Worm (Caenorhabditis elegans): Measurements from ENCODE around the gene rgs-7.

The rgs-7 gene

DNA sequence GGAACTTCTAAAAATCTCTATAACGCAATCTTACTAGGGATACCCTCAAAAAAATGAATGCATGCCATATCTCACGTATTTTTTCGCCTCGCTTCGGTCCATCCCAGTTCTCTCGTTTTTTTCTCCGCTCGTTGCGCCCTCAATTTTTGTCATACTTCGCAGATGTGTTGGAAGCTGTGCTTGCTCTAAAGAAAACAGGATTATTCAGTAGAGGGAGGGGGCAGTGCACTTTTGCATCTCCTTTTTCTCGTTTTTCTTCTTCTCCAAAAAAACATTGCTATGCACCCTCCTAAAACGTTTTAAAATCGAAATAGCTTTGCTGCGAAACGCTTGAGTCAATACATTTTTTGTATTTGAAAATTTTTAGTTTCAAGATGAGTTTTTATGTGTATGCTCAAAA, 6.8 kb upstream of the rgs-7 start:
- no peak for TF ChIP-seq unc-62 (GFP tag; optimal IDR thresholded peaks at IDR 0.05)

DNA sequence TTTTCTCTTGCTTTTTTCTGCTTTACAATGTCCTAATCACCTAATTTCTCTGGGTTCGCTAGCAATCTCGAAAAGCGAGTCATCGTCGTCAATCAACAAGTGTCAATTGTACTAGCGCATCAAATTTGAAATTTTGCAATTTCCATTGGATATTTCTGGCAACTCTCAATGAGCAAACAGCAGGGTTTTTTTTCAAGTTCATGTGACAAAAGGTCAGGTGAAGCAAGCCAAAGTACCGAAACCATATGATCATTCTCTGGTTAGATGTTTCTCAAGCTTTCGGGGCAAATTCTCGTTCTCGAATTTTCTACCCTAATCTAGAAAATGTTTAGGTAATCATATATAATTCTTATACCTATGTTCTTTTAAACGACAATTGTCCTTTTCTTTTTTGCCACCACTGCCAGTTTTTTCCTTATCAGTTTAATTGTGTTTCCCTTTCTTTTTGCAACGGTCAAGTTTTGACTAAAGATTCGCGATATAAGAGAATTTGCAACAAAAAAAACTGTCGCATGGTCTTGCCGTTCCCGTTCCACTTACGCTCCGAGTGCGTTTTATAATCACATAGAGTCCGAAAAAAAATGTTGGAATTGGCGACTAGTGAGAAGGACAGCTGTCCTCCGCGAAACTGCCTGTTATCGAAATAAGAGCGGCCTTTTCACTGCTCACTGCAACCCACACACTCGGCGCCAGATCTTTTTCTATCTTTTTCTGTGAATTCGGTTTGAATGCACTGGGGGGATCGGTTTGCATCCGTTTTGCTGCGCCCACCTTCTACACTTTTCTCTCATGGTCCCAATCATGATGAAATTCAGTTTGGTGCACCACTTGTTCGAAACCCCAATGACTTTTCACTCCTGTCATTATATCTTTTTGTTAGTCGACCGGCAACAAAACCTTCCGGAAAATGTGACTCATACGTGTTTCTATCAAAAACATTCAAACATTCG, 5.8 kb upstream of the rgs-7 start:
- no peak for TF ChIP-seq unc-62 (GFP tag; optimal IDR thresholded peaks at IDR 0.05)

DNA sequence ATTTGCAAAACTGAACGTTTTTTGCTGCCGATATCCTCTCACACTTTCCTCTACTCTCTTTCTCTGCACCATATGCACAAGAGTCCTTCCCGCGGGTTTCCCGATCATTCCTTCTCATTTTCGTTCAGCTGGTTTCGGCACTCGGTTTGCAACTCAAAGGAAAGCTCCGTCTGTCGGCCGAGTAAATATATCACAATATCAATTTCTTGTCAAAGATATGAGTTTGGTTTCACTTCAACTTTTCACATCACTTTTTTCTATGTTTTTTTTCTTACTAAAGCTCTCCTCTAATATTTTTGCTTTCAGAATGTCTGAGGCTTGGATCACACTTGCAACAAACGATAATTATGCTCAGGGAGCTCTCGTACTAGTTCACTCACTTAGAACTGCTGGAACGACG, 5.0 kb upstream of the rgs-7 start, which contains the start of gene gyg-1:
Gene gyg-1, plus strand, starts transcription at position 301 of the 400 bp plus-strand sequence.
- TF ChIP-seq unc-62 (GFP tag; optimal IDR thresholded peaks at IDR 0.05) = no peak

DNA sequence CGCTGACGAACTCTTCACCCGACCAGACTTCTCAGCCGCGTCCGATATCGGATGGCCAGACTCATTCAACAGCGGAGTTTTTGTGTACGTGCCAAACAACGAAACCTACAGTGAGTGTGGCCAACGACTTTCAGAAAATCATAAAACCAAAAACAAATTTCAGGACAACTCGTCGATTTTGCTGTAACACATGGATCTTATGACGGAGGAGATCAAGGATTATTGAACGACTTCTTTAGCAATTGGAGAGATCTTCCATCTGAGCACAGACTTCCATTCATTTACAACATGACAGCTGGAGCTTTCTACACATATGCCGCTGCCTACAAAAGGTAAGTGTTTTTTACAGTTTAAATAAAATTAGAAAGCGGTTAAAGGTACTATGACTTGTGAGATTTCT, 4.3 kb upstream of the rgs-7 start:
- TF ChIP-seq unc-62 (GFP tag; optimal IDR thresholded peaks at IDR 0.05) = no peak

DNA sequence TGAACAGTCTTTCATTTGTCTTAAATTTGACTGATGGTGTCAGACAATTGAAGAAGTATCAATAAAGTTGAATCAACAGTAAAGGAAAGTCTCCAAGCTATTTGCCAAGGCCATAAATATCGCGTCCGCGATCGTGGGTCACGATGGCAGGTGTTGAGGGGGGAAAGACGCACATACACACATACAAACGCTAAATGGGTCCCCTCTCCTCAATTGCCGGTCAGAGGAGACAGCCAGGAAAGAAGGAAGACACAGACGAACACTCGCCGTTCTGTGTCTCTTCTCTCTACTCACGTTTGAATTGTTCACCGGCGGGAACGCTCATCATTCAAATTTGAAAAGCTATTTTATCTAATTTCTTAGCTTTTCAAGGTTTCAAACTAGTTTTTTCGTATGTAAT, 1.5 kb upstream of the rgs-7 start:
- TF ChIP-seq unc-62 (GFP tag; optimal IDR thresholded peaks at IDR 0.05) = no peak

DNA sequence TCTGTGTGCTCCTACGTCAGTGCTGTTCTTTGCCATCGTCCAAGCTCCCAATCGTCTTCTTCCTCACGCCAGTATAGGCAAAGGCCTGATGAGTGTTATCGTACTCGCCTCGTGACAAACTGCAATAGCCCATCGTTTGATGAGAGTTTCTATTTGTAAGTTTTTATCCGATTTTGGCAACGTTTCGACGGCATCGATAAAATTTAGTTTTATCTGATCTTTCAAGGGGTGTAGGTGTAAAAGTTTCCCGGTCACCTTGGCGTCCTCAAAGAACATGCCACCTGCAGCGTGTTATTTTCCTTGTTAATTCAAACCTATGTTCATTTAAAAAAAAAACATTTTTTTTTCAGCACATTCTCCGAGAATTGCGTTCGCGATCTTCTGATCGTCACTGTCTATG, 4.8 kb downstream of the rgs-7 start:
- TF ChIP-seq unc-62 (GFP tag; optimal IDR thresholded peaks at IDR 0.05) = no peak

DNA sequence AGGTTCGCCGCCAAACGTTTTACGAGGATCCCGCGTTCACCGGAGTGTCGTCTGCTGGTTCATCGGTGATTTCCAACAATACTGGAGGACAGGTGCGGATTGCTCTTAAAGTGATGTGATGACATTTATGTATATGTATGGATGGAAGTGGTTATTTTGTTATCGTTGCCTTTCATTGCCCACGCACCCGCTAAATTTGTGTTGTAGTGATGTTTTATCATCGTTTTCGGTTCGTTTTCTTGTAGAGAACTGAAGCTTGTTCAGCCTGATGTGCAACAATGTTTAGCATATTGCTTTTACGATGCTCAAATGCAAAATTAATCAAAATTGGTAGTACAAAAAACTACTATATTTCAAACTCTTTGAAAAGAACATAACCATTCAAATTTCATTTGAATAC, 5.5 kb downstream of the rgs-7 start:
- TF ChIP-seq unc-62 (GFP tag; optimal IDR thresholded peaks at IDR 0.05) = no peak

DNA sequence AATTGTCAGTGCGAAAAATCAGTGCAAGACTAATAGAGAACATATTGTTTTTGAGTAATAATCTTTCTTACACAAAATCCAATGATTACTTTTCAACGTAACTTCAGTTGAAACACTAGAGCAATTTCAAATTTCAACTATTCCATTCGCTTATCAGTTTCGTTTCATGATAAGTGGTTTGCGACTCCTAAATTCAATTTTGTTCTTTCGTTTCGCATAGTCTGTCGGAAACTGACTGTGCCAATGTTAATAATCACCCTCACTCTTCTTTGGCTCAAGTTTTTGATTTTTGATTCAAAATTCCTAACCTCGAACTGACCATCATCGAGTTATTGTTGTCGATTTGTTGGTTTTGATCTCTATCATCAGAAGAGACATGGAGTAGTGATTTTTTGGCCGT, 6.4 kb downstream of the rgs-7 start:
- no peak for TF ChIP-seq unc-62 (GFP tag; optimal IDR thresholded peaks at IDR 0.05)

DNA sequence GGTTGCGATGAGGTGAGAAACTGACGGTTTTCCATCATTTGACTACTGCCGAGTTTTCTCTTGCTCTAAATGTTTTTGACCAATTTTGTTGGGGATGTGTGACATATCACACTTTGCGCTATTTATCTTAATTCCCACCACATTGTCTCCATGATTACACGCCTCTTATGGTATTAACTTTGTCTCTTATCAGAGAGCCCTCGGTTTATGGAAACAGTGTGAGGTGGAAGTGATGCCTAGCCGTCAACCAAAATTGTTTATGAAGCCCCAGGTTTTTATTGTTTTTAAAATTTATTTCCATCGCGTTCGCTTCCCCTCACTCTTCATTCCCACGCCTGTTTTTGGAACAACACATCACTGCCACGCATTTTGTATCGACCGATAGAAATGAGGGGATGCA, 8.8 kb downstream of the rgs-7 start:
- no peak for TF ChIP-seq unc-62 (GFP tag; optimal IDR thresholded peaks at IDR 0.05)

DNA sequence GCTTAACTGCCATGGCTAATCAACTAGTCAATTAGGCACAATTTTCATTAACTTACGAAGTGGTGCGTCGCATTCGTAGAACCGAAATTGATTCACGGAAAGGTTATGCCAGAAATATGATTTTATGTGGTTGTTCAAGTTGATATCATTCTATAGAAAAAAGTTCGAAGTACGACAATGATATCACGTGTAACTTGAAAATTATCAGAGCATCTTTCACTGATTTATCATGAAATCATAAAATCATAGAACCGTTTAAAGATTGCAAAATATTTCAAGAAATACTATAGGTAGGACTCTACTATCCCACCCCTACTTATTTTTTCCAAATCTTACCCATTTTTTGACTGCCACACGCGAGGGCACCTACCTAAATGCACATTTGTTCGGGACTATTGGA, 10.6 kb downstream of the rgs-7 start:
- TF ChIP-seq unc-62 (GFP tag; optimal IDR thresholded peaks at IDR 0.05) = no peak

DNA sequence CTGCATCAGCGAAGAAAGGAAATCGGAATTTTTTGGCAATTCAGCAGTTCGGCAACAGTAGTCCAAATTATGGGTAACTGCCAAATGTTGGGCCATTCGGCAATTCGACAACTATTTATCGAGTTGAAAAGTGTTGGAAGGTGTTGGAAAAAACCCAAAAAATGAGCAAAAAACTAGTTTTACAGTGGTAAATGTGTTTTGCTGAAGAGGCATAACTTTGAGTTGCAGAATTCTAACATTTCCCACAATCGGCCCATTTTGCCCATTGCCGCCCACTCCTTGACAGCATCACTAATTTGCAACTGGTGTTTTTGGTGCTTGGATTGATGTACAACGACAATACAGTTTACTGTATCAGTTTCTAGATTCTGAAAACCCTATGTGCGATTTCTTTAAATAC, 11.3 kb downstream of the rgs-7 start:
- no peak for TF ChIP-seq unc-62 (GFP tag; optimal IDR thresholded peaks at IDR 0.05)

DNA sequence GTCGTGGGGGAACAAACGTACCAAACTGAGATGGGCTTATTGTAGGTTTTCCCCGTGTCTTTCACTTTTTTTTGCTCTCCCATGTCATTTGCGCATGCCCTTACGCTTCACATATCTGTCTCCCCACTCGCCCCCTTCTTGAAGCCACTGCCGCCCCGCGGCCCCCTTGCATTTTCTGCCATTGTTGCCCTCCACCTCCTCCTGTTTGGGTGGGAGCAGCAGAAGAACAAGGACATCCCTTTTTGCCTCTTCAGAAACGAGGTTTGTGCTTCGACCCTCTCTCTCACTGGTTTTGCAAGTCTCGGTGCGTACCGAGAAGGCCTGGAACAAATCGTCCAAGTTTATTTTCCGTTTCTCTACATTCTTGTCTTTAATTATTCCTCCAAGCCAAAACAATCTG, 11.8 kb downstream of the rgs-7 start:
- TF ChIP-seq unc-62 (GFP tag; optimal IDR thresholded peaks at IDR 0.05) = no peak

DNA sequence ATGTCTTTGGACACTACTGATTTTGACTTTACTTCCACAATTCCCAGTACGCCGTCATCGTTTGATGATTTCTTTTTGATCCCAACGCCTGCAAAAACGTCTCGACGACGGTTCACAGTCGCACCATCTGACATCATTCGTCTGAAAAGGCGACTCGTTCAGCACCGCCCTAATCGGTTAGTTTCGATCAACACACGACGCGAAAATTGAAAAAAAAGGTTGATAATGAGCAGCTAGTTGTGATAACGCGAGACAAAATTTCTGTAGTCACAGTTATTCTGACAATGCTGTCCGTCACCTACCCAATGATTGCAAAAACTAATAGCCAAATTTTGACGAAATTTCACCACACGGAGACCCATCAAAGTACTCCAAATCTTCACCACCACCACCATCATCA, 13.6 kb downstream of the rgs-7 start:
- TF ChIP-seq unc-62 (GFP tag; optimal IDR thresholded peaks at IDR 0.05) = no peak

DNA sequence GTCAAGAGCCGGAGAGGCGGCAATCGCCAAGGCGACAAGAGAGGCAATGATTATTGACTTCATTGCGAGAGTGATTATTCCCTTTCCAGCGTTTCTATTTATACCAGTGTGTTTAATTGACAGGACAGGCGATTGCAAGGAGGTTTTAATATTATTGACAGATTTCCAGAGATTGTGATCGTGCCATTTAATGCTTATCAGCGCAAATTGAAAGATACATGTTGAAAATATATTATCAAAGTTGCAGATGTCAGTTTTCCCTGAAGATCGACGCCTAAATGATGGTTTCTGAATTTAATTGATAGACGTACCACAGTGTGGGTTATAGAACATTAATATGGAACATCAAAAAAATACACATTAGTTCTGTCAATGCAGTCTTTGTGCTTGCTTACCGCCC, 21.6 kb downstream of the rgs-7 start, which contains the start of gene vit-4:
Gene vit-4, minus strand, starts transcription at position 63 of the 400 bp plus-strand sequence.
- TF ChIP-seq unc-62 (GFP tag; optimal IDR thresholded peaks at IDR 0.05) = no peak

DNA sequence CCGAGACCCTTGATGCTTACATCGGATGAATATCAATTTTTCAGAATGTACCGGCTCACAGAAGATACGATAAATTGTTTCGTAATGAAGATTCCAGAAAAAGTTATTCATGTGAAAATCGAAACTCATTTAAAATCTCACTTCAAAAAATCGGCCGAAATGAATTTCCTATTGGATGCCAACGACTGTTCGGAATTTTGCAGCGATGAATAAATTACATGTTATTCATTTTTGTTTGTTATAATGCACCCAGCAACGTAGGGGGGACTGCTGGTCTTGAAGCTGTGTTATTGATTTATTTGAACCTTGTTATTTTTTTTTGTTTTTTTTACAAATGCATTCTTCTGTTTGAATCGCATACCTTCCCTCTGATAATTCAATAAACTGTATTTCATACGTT, 24.5 kb downstream of the rgs-7 start:
- no peak for TF ChIP-seq unc-62 (GFP tag; optimal IDR thresholded peaks at IDR 0.05)

DNA sequence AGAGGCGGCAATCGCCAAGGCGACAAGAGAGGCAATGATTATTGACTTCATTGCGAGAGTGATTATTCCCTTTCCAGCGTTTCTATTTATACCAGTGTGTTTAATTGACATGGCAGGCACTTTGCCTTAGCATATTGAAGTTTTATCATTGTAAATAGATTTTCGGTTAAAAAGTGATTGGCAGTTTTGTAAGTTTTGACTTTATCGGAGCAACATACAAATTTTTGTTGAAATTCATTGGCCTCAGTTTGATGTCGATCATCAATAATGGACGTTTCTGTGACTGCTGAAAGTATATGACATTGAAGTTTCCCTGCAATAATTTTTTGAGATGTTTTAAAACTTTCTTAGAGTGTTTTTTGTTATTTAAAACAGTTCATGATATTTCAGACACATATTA, 30.1 kb downstream of the rgs-7 start, which contains the start of gene vit-3:
Gene vit-3, minus strand, starts transcription at position 60 of the 400 bp plus-strand sequence.
- TF ChIP-seq unc-62 (GFP tag; optimal IDR thresholded peaks at IDR 0.05) = no peak

DNA sequence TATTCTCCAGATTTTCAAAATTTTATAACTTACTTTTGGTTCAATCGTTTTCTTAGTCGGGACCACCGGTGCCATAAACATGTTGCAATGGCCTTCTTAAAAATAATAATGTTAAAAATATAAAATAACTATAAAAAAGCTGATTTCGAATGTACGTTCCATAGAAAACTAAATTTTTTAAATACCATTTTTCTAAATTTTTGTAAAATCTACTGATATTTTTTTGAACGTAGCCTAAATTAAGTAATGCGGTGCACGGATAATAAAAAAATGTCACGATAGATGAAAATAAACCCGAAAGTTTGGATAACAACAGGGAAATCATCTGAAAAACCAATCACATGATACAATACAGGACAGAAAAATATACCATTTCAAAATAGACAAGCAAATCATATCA, 31.1 kb downstream of the rgs-7 start, which contains the start of gene T27A10.5:
Gene T27A10.5, minus strand, starts transcription at position 101 of the 400 bp plus-strand sequence.
- no peak for TF ChIP-seq unc-62 (GFP tag; optimal IDR thresholded peaks at IDR 0.05)
